Worm (Caenorhabditis elegans): ENCODE results near the gene spe-49.

DNA sequence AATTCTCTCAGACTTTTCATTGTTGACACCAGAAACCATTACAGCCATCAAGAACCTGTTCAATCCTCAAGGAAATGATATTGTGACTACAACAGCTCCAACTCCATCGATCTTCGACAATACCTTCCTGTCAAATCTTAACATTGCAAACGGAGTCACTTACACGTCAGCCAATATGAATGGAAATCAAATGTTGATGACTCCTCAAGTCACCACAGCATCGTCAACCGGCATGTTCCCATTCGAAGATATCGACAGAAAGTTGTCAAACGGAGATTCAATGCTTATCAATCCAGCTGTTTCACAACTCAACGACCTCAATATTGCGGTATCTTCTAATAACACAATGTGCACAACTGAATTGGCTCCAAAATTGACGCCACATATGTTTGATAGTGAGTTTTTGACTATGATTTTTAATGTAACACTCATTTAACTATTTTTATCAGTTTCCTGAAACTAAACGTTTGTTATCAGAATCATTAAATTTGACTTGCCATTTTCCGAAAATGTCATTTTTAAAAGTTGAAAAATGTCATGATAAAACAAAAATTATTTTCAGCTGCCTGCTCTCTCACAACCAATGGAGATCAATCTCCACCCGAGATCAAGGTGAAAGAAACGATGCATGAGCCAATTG is 30.1 kb upstream of the spe-49 start:
- TF ChIP-seq ztf-11 (tag; optimal IDR thresholded peaks at IDR 0.05) = no peak
- TF ChIP-seq nhr-12 (tag; optimal IDR thresholded peaks at IDR 0.05) = no peak

Data from whole organism, mixed stage, embryonic.